Fruit fly (Drosophila melanogaster) whole organism, embryonic: ENCODE measurements around the gene CG5255.

Experiments used
- CG10321 ChIP-seq: fragments of 200-800 bp; sonication (Bioruptor generic); IDR thresholded peaks from 2 replicates; pipeline ENCODE4 v1.3.6; 2022; ENCODE audit warnings: missing biosample characterization, missing genetic modification characterization
- CG12299 ChIP-seq: fragments of 200-800 bp; sonication (Bioruptor generic); optimal IDR thresholded peaks from 2 replicates; lab custom pipeline; 2018; ENCODE audit warnings: missing biosample characterization, mild to moderate bottlenecking, missing genetic modification characterization
- CG12391 ChIP-seq: fragments of 200-800 bp; sonication (Bioruptor generic); optimal IDR thresholded peaks from 3 replicates; lab custom pipeline; 2018; ENCODE audit warnings: missing biosample characterization, mild to moderate bottlenecking, missing genetic modification characterization, moderate library complexity
- CG12769 ChIP-seq: fragments of 200-800 bp; sonication (Bioruptor generic); optimal IDR thresholded peaks from 2 replicates; lab custom pipeline; 2019; ENCODE audit warnings: missing biosample characterization, mild to moderate bottlenecking, missing genetic modification characterization, moderate library complexity
- CG12942 ChIP-seq: fragments of 200-800 bp; sonication (Bioruptor generic); optimal IDR thresholded peaks from 3 replicates; lab custom pipeline; 2016; ENCODE audit warnings: missing biosample characterization, missing genetic modification characterization
- CG13123 ChIP-seq: fragments of 200-800 bp; sonication (Bioruptor generic); optimal IDR thresholded peaks from 2 replicates; lab custom pipeline; 2016; ENCODE audit warnings: missing biosample characterization, missing genetic modification characterization
- CG14441 ChIP-seq: fragments of 200-800 bp; sonication (Bioruptor generic); IDR thresholded peaks from 2 replicates; pipeline ENCODE4 v1.3.6; 2022; ENCODE audit warnings: missing biosample characterization, missing genetic modification characterization
- CG1792 ChIP-seq: fragments of 200-800 bp; sonication (Bioruptor generic); optimal IDR thresholded peaks from 2 replicates; lab custom pipeline; 2016; ENCODE audit warnings: missing biosample characterization, missing genetic modification characterization
- CG2712 ChIP-seq: fragments of 200-800 bp; optimal IDR thresholded peaks from 3 replicates; lab custom pipeline; 2019; ENCODE audit warnings: missing biosample characterization, mild to moderate bottlenecking, missing genetic modification characterization, moderate library complexity
- CG32532 ChIP-seq: fragments of 200-800 bp; sonication (Bioruptor generic); IDR thresholded peaks from 2 replicates; pipeline ENCODE4 v1.3.6; 2022; ENCODE audit warnings: missing biosample characterization, missing genetic modification characterization
- CG32767 ChIP-seq: fragments of 200-800 bp; sonication (Bioruptor generic); IDR thresholded peaks from 2 replicates; pipeline ENCODE4 v1.3.6; 2022; ENCODE audit warnings: missing biosample characterization, missing genetic modification characterization
- CG32772 ChIP-seq: fragments of 200-800 bp; sonication (Bioruptor generic); IDR thresholded peaks from 2 replicates; pipeline ENCODE4 v1.3.6; 2022; ENCODE audit warnings: missing biosample characterization, missing genetic modification characterization
- CG3838 ChIP-seq: fragments of 200-800 bp; sonication (Bioruptor generic); optimal IDR thresholded peaks from 3 replicates; lab custom pipeline; 2016; ENCODE audit warnings: missing biosample characterization, missing genetic modification characterization
- CG4424 ChIP-seq: fragments of 200-800 bp; sonication (Bioruptor generic); optimal IDR thresholded peaks from 3 replicates; lab custom pipeline; 2016; ENCODE audit warnings: missing biosample characterization, missing genetic modification characterization
- CG4730 ChIP-seq: fragments of 200-800 bp; sonication (Bioruptor generic); IDR thresholded peaks from 2 replicates; pipeline ENCODE4 v1.3.6; 2022; ENCODE audit warnings: missing biosample characterization, missing genetic modification characterization
- CG5953 ChIP-seq: fragments of 200-800 bp; sonication (Bioruptor generic); IDR thresholded peaks from 2 replicates; pipeline ENCODE4 v1.3.6; 2022; ENCODE audit warnings: missing biosample characterization, missing genetic modification characterization
- CG6854 ChIP-seq: fragments of 200-800 bp; sonication (Bioruptor generic); optimal IDR thresholded peaks from 3 replicates; lab custom pipeline; 2017; ENCODE audit warnings: missing biosample characterization, mild to moderate bottlenecking, missing genetic modification characterization
- CG8281 ChIP-seq: fragments of 200-800 bp; sonication (Bioruptor generic); optimal IDR thresholded peaks from 2 replicates; lab custom pipeline; 2018; ENCODE audit warnings: missing biosample characterization, mild to moderate bottlenecking, missing genetic modification characterization, moderate library complexity
- CTCF ChIP-seq: fragments of 200-800 bp; sonication (Bioruptor generic); optimal IDR thresholded peaks from 2 replicates; lab custom pipeline; 2017; ENCODE audit warnings: missing biosample characterization, mild to moderate bottlenecking, missing genetic modification characterization, moderate library complexity
- D19A ChIP-seq: fragments of 200-800 bp; optimal IDR thresholded peaks from 3 replicates; lab custom pipeline; 2019; ENCODE audit warnings: missing biosample characterization, mild to moderate bottlenecking, missing genetic modification characterization, moderate library complexity
- Dfd ChIP-seq, 2 experiments: fragments of >200 bp; optimal IDR thresholded peaks; 2 replicates each; lab custom pipeline; 2017; ENCODE audit warnings: missing biosample characterization in 2 of 2, missing genetic modification characterization in 2 of 2
- ERR ChIP-seq: fragments of 200-800 bp; sonication (Bioruptor generic); optimal IDR thresholded peaks from 2 replicates; lab custom pipeline; 2016; ENCODE audit warnings: missing biosample characterization, missing genetic modification characterization
- Hr3 ChIP-seq: fragments of 200-800 bp; sonication (Bioruptor generic); optimal IDR thresholded peaks from 3 replicates; lab custom pipeline; 2016; ENCODE audit warnings: missing biosample characterization, missing genetic modification characterization
- Hsf ChIP-seq: fragments of 200-800 bp; sonication (Bioruptor generic); optimal IDR thresholded peaks from 3 replicates; lab custom pipeline; 2016; ENCODE audit warnings: missing biosample characterization, missing genetic modification characterization
- Lhr ChIP-seq: fragments of 200-800 bp; sonication (Bioruptor generic); optimal IDR thresholded peaks from 3 replicates; lab custom pipeline; 2017; ENCODE audit warnings: mild to moderate bottlenecking, missing biosample characterization, missing genetic modification reagents, missing genetic modification characterization
- Scr ChIP-seq: fragments of 200-800 bp; sonication (Bioruptor generic); IDR thresholded peaks from 2 replicates; pipeline ENCODE4 v1.3.6; 2022; ENCODE audit warnings: missing biosample characterization, missing genetic modification characterization; ENCODE audit not compliant: partially characterized antibody
- ara ChIP-seq: fragments of 200-800 bp; sonication (Bioruptor generic); IDR thresholded peaks from 2 replicates; pipeline ENCODE4 v1.3.6; 2022; ENCODE audit warnings: missing biosample characterization, missing genetic modification characterization
- bab2 ChIP-seq: fragments of 200-800 bp; sonication (Bioruptor generic); optimal IDR thresholded peaks from 2 replicates; lab custom pipeline; 2016; ENCODE audit warnings: missing biosample characterization, missing genetic modification characterization
- bcd ChIP-seq: fragments of 200-800 bp; sonication (Bioruptor generic); optimal IDR thresholded peaks from 2 replicates; lab custom pipeline; 2017; ENCODE audit warnings: missing biosample characterization, mild to moderate bottlenecking, missing genetic modification characterization
- cad ChIP-seq: fragments of >200 bp; optimal IDR thresholded peaks from 2 replicates; lab custom pipeline; 2017; ENCODE audit warnings: missing biosample characterization, missing genetic modification characterization
- chm ChIP-seq: fragments of 200-800 bp; sonication (Bioruptor generic); IDR thresholded peaks from 2 replicates; pipeline ENCODE4 v1.3.6; 2022; ENCODE audit warnings: missing biosample characterization, missing genetic modification characterization
- crol ChIP-seq: fragments of 200-800 bp; sonication (Bioruptor generic); IDR thresholded peaks from 2 replicates; pipeline ENCODE4 v1.3.6; 2022; ENCODE audit warnings: missing biosample characterization, missing genetic modification characterization
- ems ChIP-seq: fragments of 200-800 bp; sonication (Bioruptor generic); optimal IDR thresholded peaks from 3 replicates; lab custom pipeline; 2016; ENCODE audit warnings: missing biosample characterization, missing genetic modification characterization
- eve ChIP-seq, 2 experiments: fragments of >200 bp; optimal IDR thresholded peaks; 2 replicates each; lab custom pipeline; 2017; ENCODE audit warnings: missing biosample characterization in 2 of 2, missing genetic modification characterization in 2 of 2
- hth ChIP-seq: fragments of >200 bp; optimal IDR thresholded peaks from 2 replicates; lab custom pipeline; 2017; ENCODE audit warnings: inconsistent platforms
- lola ChIP-seq, 3 experiments: fragments of >200 bp in 2 of 3; fragments of 200-800 bp in 1 of 3; sonication (Bioruptor generic) in 1 of 3; optimal IDR thresholded peaks; 2 replicates each; lab custom pipeline; 2017 to 2019; ENCODE audit warnings: missing biosample characterization in 3 of 3, missing genetic modification characterization in 3 of 3, mild to moderate bottlenecking in 1 of 3, moderate library complexity in 1 of 3
- mirr ChIP-seq: fragments of 200-800 bp; sonication (Bioruptor generic); optimal IDR thresholded peaks from 3 replicates; lab custom pipeline; 2018; ENCODE audit warnings: missing biosample characterization, mild to moderate bottlenecking, missing genetic modification characterization
- pita ChIP-seq: fragments of 200-800 bp; sonication (Bioruptor generic); optimal IDR thresholded peaks from 2 replicates; lab custom pipeline; 2017; ENCODE audit warnings: missing biosample characterization, mild to moderate bottlenecking, missing genetic modification characterization
- prd ChIP-seq, 3 experiments: fragments of >200 bp in 2 of 3; fragments of 200-800 bp in 1 of 3; sonication (Bioruptor generic) in 1 of 3; optimal IDR thresholded peaks in 2 of 3; IDR thresholded peaks in 1 of 3; 2 replicates in 2 of 3; 3 replicates in 1 of 3; pipeline versions ENCODE4 v1.3.6 to Lab custom; 2017 to 2022; ENCODE audit warnings: missing biosample characterization in 1 of 3, missing genetic modification characterization in 1 of 3
- scrt ChIP-seq: fragments of 200-800 bp; sonication (Bioruptor generic); optimal IDR thresholded peaks from 2 replicates; lab custom pipeline; 2018; ENCODE audit warnings: missing biosample characterization, mild to moderate bottlenecking, missing genetic modification characterization, moderate library complexity
- sd ChIP-seq: fragments of 200-800 bp; sonication (Bioruptor generic); optimal IDR thresholded peaks from 3 replicates; lab custom pipeline; 2018; ENCODE audit warnings: missing biosample characterization, mild to moderate bottlenecking, missing genetic modification characterization, moderate library complexity
- sqz ChIP-seq: fragments of 200-800 bp; sonication (Bioruptor generic); optimal IDR thresholded peaks from 3 replicates; lab custom pipeline; 2018; ENCODE audit warnings: missing biosample characterization, mild to moderate bottlenecking, missing genetic modification characterization
- stwl ChIP-seq: fragments of 200-800 bp; sonication (Bioruptor generic); optimal IDR thresholded peaks from 3 replicates; lab custom pipeline; 2018; ENCODE audit warnings: missing biosample characterization, mild to moderate bottlenecking, missing genetic modification characterization, moderate library complexity
- ttk ChIP-seq: fragments of 200-800 bp; sonication (Bioruptor generic); IDR thresholded peaks from 2 replicates; pipeline ENCODE4 v2.1.2; 2022; ENCODE audit warnings: missing biosample characterization, missing genetic modification characterization
- wdn ChIP-seq: fragments of 200-800 bp; sonication (Bioruptor generic); IDR thresholded peaks from 2 replicates; pipeline ENCODE4 v1.3.6; 2022; ENCODE audit warnings: missing biosample characterization, missing genetic modification characterization

Gene CG5255

dm6 chr3R:17087977-17088618 is 49.6 kb upstream of the CG5255 start, which contains the start of gene cal1 (continued):
- TF ChIP-seq Hsf (no peak), Scr (GFP tag; lab: Robert Waterston, UW) (peak; percentile 35), CG1792 (GFP tag; lab: Kevin White, UChicago) (no peak), CG3838 (GFP tag; lab: Kevin White, UChicago) (no peak), CG12942 (GFP tag; lab: Kevin White, UChicago) (no peak), mirr (no peak), pita (no peak), Dfd (GFP tag; optimal IDR thresholded peaks at IDR 0.05; lab: Kevin White, UChicago) (no peak), CG12769 (no peak), CG32767 (GFP tag; lab: Robert Waterston, UW) (no peak), ara (no peak), CG13123 (no peak), CG5953 (no peak), bcd (no peak), CG12391 (tag; lab: Kevin White, UChicago) (peak; percentile 28), Hr3 (no peak), wdn (GFP tag; lab: Robert Waterston, UW) (no peak), hth (lab: Kevin White, UChicago) (no peak), CG2712 (tag; lab: Kevin White, UChicago) (peak; percentile 51), Lhr (GFP tag; lab: Kevin White, UChicago) (no peak), CG4730 (no peak), prd (optimal IDR thresholded peaks at IDR 0.05; lab: Kevin White, UChicago) (no peak), prd (GFP tag; IDR thresholded peaks at IDR 0.05; lab: Robert Waterston, UW) (no peak), lola (GFP tag; optimal IDR thresholded peaks at IDR 0.05; lab: Kevin White, UChicago) (no peak), CG32772 (GFP tag; lab: Robert Waterston, UW) (no peak), eve (GFP tag; optimal IDR thresholded peaks at IDR 0.05; lab: Kevin White, UChicago) (no peak), ERR (GFP tag; lab: Kevin White, UChicago) (no peak), CG4424 (GFP tag; lab: Kevin White, UChicago) (no peak), scrt (GFP tag; lab: Kevin White, UChicago) (no peak), CG12299 (tag; lab: Kevin White, UChicago) (no peak), chm (GFP tag; lab: Robert Waterston, UW) (no peak), ems (no peak), CG6854 (GFP tag; lab: Kevin White, UChicago) (no peak), ttk (no peak), sqz (GFP tag; lab: Kevin White, UChicago) (no peak)

- TF ChIP-seq CG14441 (GFP tag; lab: Robert Waterston, UW) (no peak), bab2 (GFP tag; lab: Kevin White, UChicago) (no peak), sd (peak; percentile 42), CG10321 (no peak), CG8281 (no peak), cad (GFP tag; lab: Kevin White, UChicago) (no peak), D19A (tag; lab: Kevin White, UChicago) (no peak), CTCF (peak; percentile 93), CG32532 (GFP tag; lab: Robert Waterston, UW) (peak; percentile 20; the same call in 1 of the 2 replicates), stwl (tag; lab: Kevin White, UChicago) (peak; percentile 50), crol (GFP tag; lab: Robert Waterston, UW) (no peak)
These were observed 28.8 kb upstream of the CG5255 start for dm6 chr3R:17108881-17109280.
